Worm (Caenorhabditis elegans) whole organism, L4 larva: ENCODE results near the gene tag-280.

Experiments
- ama-1 ChIP-seq: fragments of 150-350 bp; optimal IDR thresholded peaks from 2 replicates; lab custom pipeline; 2014; ENCODE audit warnings: inconsistent platforms, mixed read lengths
- cey-2 ChIP-seq: sonication (generic microtip); optimal IDR thresholded peaks from 3 replicates; lab custom pipeline; 2017; ENCODE audit warnings: missing genetic modification characterization, mild to moderate bottlenecking, missing compliant biosample characterization, antibody characterized with exemption, borderline replicate concordance; ENCODE audit not compliant: insufficient read depth
- duxl-1 ChIP-seq: sonication (generic microtip); optimal IDR thresholded peaks from 2 replicates; lab custom pipeline; 2016; ENCODE audit warnings: mild to moderate bottlenecking, missing genetic modification characterization, moderate library complexity, missing compliant biosample characterization; ENCODE audit not compliant: poor library complexity
- egl-27 ChIP-seq: sonication (generic microtip); optimal IDR thresholded peaks from 3 replicates; lab custom pipeline; 2017; ENCODE audit warnings: missing biosample characterization, missing genetic modification reagents, missing genetic modification characterization
- fos-1 ChIP-seq: fragments of 150-350 bp; optimal IDR thresholded peaks from 2 replicates; lab custom pipeline; 2014; ENCODE audit warnings: missing biosample characterization, missing genetic modification characterization
- lin-38 ChIP-seq: fragments of 200-800 bp; sonication (Bioruptor generic); IDR thresholded peaks from 2 replicates; pipeline ENCODE4 v1.3.6; 2022; ENCODE audit warnings: missing genetic modification reagents, missing genetic modification characterization, missing compliant biosample characterization
- mdl-1 ChIP-seq, 2 experiments: fragments of 150-350 bp in 1 of 2; sonication (generic microtip) in 1 of 2; optimal IDR thresholded peaks; 2 replicates each; lab custom pipeline; 2014 to 2017; ENCODE audit warnings: missing biosample characterization in 2 of 2, missing genetic modification characterization in 2 of 2
- mep-1 ChIP-seq: fragments of 150-350 bp; sonication (generic microtip); optimal IDR thresholded peaks from 3 replicates; lab custom pipeline; 2014; ENCODE audit warnings: missing biosample characterization, missing genetic modification characterization
- nhr-237 ChIP-seq: sonication (generic microtip); optimal IDR thresholded peaks from 2 replicates; lab custom pipeline; 2017; ENCODE audit warnings: missing biosample characterization, missing genetic modification characterization
- nhr-25 ChIP-seq: sonication (generic microtip); optimal IDR thresholded peaks from 2 replicates; lab custom pipeline; 2017; ENCODE audit warnings: missing genetic modification characterization, mild to moderate bottlenecking, missing compliant biosample characterization, antibody characterized with exemption, moderate library complexity, borderline replicate concordance; ENCODE audit not compliant: insufficient read depth
- pha-4 ChIP-seq, 2 experiments: fragments of 150-350 bp in 1 of 2; fragments of 200-800 bp in 1 of 2; sonication (Bioruptor generic) in 1 of 2; IDR thresholded peaks in 1 of 2; optimal IDR thresholded peaks in 1 of 2; 2 replicates each; pipeline versions ENCODE4 v1.3.6 to Lab custom; 2014 to 2022; ENCODE audit warnings: missing genetic modification characterization in 2 of 2, missing genetic modification reagents in 2 of 2, missing biosample characterization in 1 of 2, missing compliant biosample characterization in 1 of 2
- zip-2 ChIP-seq: fragments of 150-350 bp; optimal IDR thresholded peaks from 2 replicates; lab custom pipeline; 2014; ENCODE audit warnings: missing biosample characterization, missing genetic modification characterization

DNA sequence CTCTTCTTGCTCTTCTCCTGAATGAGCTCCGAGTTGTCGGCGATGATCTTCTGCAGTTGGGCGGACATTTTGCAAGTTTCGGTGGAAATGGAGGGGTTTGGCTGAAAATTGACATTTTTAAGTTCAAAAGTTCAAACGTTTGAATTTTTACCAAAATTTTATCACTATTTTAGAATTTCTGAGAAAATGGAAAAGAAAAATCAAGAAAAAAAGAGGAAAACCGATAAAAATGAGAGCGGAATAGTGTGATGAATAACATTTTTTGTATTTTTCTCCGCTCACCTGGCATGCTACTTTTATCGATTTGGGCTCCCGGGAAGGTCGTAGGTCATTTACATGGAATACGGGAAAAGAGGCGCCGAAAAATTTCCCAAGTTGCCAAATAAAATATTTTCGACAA, 24.6 kb downstream of the tag-280 start, which contains the start of gene F15A4.10:
- TF ChIP-seq egl-27 (tag; lab: Kevin White, UChicago) (no peak), nhr-25 (no peak), duxl-1 (tag; lab: Kevin White, UChicago) (no peak), cey-2 (tag; lab: Kevin White, UChicago) (no peak), mep-1 (tag; lab: Kevin White, UChicago) (no peak), fos-1 (no peak), lin-38 (no peak), zip-2 (tag; lab: Kevin White, UChicago) (no peak), mdl-1 (tag; optimal IDR thresholded peaks at IDR 0.05; lab: Kevin White, UChicago) (no peak), pha-4 (GFP tag; IDR thresholded peaks at IDR 0.05; lab: Robert Waterston, UW) (no peak), pha-4 (tag; optimal IDR thresholded peaks at IDR 0.05; lab: Kevin White, UChicago) (no peak), ama-1 (lab: Kevin White, UChicago) (no peak), nhr-237 (no peak)
